Worm (Caenorhabditis elegans) whole organism, young adult: ENCODE results near the gene F27E5.5.

Source experiments
- sea-2 ChIP-seq: fragments of 200-800 bp; sonication (Bioruptor generic); IDR thresholded peaks from 2 replicates; pipeline ENCODE4 v1.3.6; 2022; ENCODE audit warnings: missing genetic modification characterization, missing compliant biosample characterization
- snpc-4 ChIP-seq, 5 experiments: fragments of 150-350 bp in 1 of 5; sonication (generic microtip) in 4 of 5; optimal IDR thresholded peaks; 2 replicates each; lab custom pipeline; 2014 to 2018; ENCODE audit warnings: missing genetic modification characterization in 5 of 5, missing biosample characterization in 3 of 5, antibody characterized with exemption in 2 of 5, mild to moderate bottlenecking in 2 of 5, missing compliant biosample characterization in 2 of 5, missing genotype in 2 of 5, moderate library complexity in 2 of 5, missing genetic modification reagents in 1 of 5

- TF ChIP-seq sea-2 (GFP tag; lab: Robert Waterston, UW) (no peak), snpc-4 (GFP tag; optimal IDR thresholded peaks at IDR 0.05; lab: Kevin White, UChicago) (no peak), snpc-4 (tag; optimal IDR thresholded peaks at IDR 0.05; lab: Kevin White, UChicago) (no peak)
Measured at ce11 chrII:10139177-10139640, 7.5 kb upstream of the F27E5.5 start, which contains the start of gene asah-2.
